Worm (Caenorhabditis elegans) whole organism, L2 larva: ENCODE data around the gene F42G4.5.

ENCODE experiments used
- Y55F3AM.14 ChIP-seq: fragments of 200-800 bp; sonication (Bioruptor generic); optimal IDR thresholded peaks from 2 replicates; lab custom pipeline; 2018; ENCODE audit warnings: mild to moderate bottlenecking, missing genetic modification characterization, missing compliant biosample characterization
- ceh-16 ChIP-seq: fragments of 150-350 bp; optimal IDR thresholded peaks from 2 replicates; lab custom pipeline; 2014; ENCODE audit warnings: missing biosample characterization, missing genetic modification characterization
- dmd-4 ChIP-seq: sonication (generic microtip); optimal IDR thresholded peaks from 2 replicates; lab custom pipeline; 2017; ENCODE audit warnings: missing biosample characterization, missing genetic modification characterization
- mab-5 ChIP-seq: fragments of 150-350 bp; optimal IDR thresholded peaks from 2 replicates; lab custom pipeline; 2014; ENCODE audit warnings: missing biosample characterization, missing genetic modification characterization
- nhr-21 ChIP-seq: fragments of 150-350 bp; optimal IDR thresholded peaks from 2 replicates; lab custom pipeline; 2014; ENCODE audit warnings: missing biosample characterization, missing genetic modification characterization
- unc-39 ChIP-seq: fragments of 150-350 bp; optimal IDR thresholded peaks from 2 replicates; lab custom pipeline; 2014; ENCODE audit warnings: missing biosample characterization, missing genetic modification characterization
- unc-55 ChIP-seq: fragments of 150-350 bp; sonication (generic microtip); optimal IDR thresholded peaks from 3 replicates; lab custom pipeline; 2014; ENCODE audit warnings: missing biosample characterization, missing genetic modification reagents, missing genetic modification characterization
- zag-1 ChIP-seq: fragments of 150-350 bp; optimal IDR thresholded peaks from 2 replicates; lab custom pipeline; 2014; ENCODE audit warnings: missing biosample characterization, missing genetic modification characterization

DNA sequence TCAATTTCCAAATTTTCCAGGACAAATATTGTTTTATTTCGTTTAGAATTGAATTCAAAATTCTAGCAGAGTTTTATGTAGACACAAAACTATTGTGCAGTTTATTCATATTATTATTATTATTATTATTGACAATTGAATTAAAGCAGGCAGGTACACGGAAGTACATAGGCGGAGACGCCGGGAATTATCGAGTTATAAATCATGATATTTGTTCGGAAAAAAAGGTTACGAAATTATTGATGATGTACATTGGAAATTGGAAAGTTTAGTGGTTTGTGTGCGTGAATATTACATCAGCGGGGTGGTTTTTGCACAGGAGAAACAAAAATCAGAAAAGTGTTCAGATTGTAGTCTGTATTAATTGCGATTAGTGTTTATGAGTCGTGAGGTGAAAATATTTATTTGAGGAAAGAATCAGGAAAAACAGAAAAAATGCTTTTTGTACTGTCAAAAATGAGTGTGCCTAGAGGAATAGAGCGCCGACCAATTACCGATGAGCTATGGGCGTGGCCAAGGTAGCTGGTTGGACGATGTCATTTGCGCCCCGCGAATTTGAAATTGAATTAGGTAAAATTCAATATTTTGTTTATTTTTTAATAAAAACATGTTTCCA is 3.1 kb downstream of the F42G4.5 start:
- TF ChIP-seq dmd-4 (tag; lab: Kevin White, UChicago) (no peak), zag-1 (tag; lab: Kevin White, UChicago) (no peak), unc-55 (GFP tag; lab: Kevin White, UChicago) (no peak), unc-39 (tag; lab: Kevin White, UChicago) (no peak), ceh-16 (tag; lab: Kevin White, UChicago) (no peak), Y55F3AM.14 (no peak), nhr-21 (no peak), mab-5 (tag; lab: Kevin White, UChicago) (no peak)
